Worm (Caenorhabditis elegans) whole organism, L2 larva: ENCODE measurements around the gene gtf-2F1.

Source experiments
- F13H6.1 ChIP-seq: sonication (generic microtip); optimal IDR thresholded peaks from 2 replicates; lab custom pipeline; 2016; ENCODE audit warnings: missing genetic modification characterization, missing compliant biosample characterization
- R02D3.7 ChIP-seq: fragments of 150-350 bp; optimal IDR thresholded peaks from 2 replicates; lab custom pipeline; 2014; ENCODE audit warnings: missing biosample characterization, missing genetic modification characterization
- Y55F3AM.14 ChIP-seq: fragments of 200-800 bp; sonication (Bioruptor generic); optimal IDR thresholded peaks from 2 replicates; lab custom pipeline; 2018; ENCODE audit warnings: mild to moderate bottlenecking, missing genetic modification characterization, missing compliant biosample characterization
- ZK546.5 ChIP-seq: sonication (generic microtip); optimal IDR thresholded peaks from 2 replicates; lab custom pipeline; 2017; ENCODE audit warnings: missing biosample characterization, missing genetic modification characterization
- alr-1 ChIP-seq: fragments of 150-350 bp; optimal IDR thresholded peaks from 2 replicates; lab custom pipeline; 2014; ENCODE audit warnings: missing biosample characterization, missing genetic modification characterization
- aly-2 ChIP-seq: fragments of 150-350 bp; optimal IDR thresholded peaks from 2 replicates; lab custom pipeline; 2014; ENCODE audit warnings: missing biosample characterization, missing genetic modification characterization
- ama-1 ChIP-seq: fragments of 150-350 bp; optimal IDR thresholded peaks from 2 replicates; lab custom pipeline; 2018; ENCODE audit warnings: inconsistent platforms
- blmp-1 ChIP-seq: sonication (generic microtip); optimal IDR thresholded peaks from 2 replicates; lab custom pipeline; 2017; ENCODE audit warnings: missing genetic modification characterization, mild to moderate bottlenecking, missing compliant biosample characterization, antibody characterized with exemption, moderate library complexity; ENCODE audit not compliant: insufficient read depth
- ceh-16 ChIP-seq: fragments of 150-350 bp; optimal IDR thresholded peaks from 2 replicates; lab custom pipeline; 2014; ENCODE audit warnings: missing biosample characterization, missing genetic modification characterization
- ceh-82 ChIP-seq: fragments of 150-350 bp; optimal IDR thresholded peaks from 2 replicates; lab custom pipeline; 2014; ENCODE audit warnings: missing biosample characterization, missing genetic modification characterization
- egl-27 ChIP-seq: sonication (generic microtip); optimal IDR thresholded peaks from 3 replicates; lab custom pipeline; 2017; ENCODE audit warnings: missing biosample characterization, missing genetic modification reagents, missing genetic modification characterization
- elt-1 ChIP-seq: fragments of 150-350 bp; optimal IDR thresholded peaks from 2 replicates; lab custom pipeline; 2014; ENCODE audit warnings: missing biosample characterization, missing genetic modification characterization
- elt-3 ChIP-seq: sonication (generic microtip); optimal IDR thresholded peaks from 2 replicates; lab custom pipeline; 2017; ENCODE audit warnings: missing biosample characterization, missing genetic modification characterization
- fos-1 ChIP-seq: fragments of 150-350 bp; optimal IDR thresholded peaks from 2 replicates; lab custom pipeline; 2014; ENCODE audit warnings: missing biosample characterization, missing genetic modification characterization
- gmeb-1 ChIP-seq: fragments of 150-350 bp; optimal IDR thresholded peaks from 2 replicates; lab custom pipeline; 2014; ENCODE audit warnings: missing biosample characterization, missing genetic modification characterization
- lin-11 ChIP-seq: fragments of 150-350 bp; sonication (generic microtip); optimal IDR thresholded peaks from 2 replicates; lab custom pipeline; 2014; ENCODE audit warnings: missing biosample characterization, missing genetic modification characterization, inconsistent platforms, mixed read lengths
- lin-13 ChIP-seq: fragments of 150-350 bp; optimal IDR thresholded peaks from 2 replicates; lab custom pipeline; 2014; ENCODE audit warnings: missing biosample characterization, missing genetic modification reagents, missing genetic modification characterization
- lin-39 ChIP-seq: fragments of 150-350 bp; optimal IDR thresholded peaks from 2 replicates; lab custom pipeline; 2014; ENCODE audit warnings: missing biosample characterization, missing genetic modification reagents, missing genetic modification characterization
- lsy-2 ChIP-seq, 2 experiments: fragments of 150-350 bp in 1 of 2; sonication (generic microtip) in 1 of 2; optimal IDR thresholded peaks; 2 replicates each; lab custom pipeline; 2014 to 2017; ENCODE audit warnings: missing biosample characterization in 2 of 2, missing genetic modification characterization in 2 of 2
- mbf-1 ChIP-seq: sonication (generic microtip); optimal IDR thresholded peaks from 2 replicates; lab custom pipeline; 2017; ENCODE audit warnings: missing biosample characterization, missing genetic modification characterization
- nhr-10 ChIP-seq: sonication (generic microtip); optimal IDR thresholded peaks from 2 replicates; lab custom pipeline; 2017; ENCODE audit warnings: missing biosample characterization, missing genetic modification characterization
- nhr-11 ChIP-seq: fragments of 150-350 bp; optimal IDR thresholded peaks from 2 replicates; lab custom pipeline; 2014; ENCODE audit warnings: missing biosample characterization, missing genetic modification characterization
- nhr-12 ChIP-seq: fragments of 150-350 bp; optimal IDR thresholded peaks from 2 replicates; lab custom pipeline; 2014; ENCODE audit warnings: missing biosample characterization, missing genetic modification characterization
- nhr-129 ChIP-seq: fragments of 150-350 bp; optimal IDR thresholded peaks from 2 replicates; lab custom pipeline; 2014; ENCODE audit warnings: missing biosample characterization, missing genetic modification characterization
- nhr-21 ChIP-seq: fragments of 150-350 bp; optimal IDR thresholded peaks from 2 replicates; lab custom pipeline; 2014; ENCODE audit warnings: missing biosample characterization, missing genetic modification characterization
- nhr-23 ChIP-seq: fragments of 150-350 bp; optimal IDR thresholded peaks from 2 replicates; lab custom pipeline; 2014; ENCODE audit warnings: missing biosample characterization, missing genetic modification reagents, missing genetic modification characterization
- nhr-25 ChIP-seq: fragments of 150-350 bp; sonication (generic microtip); optimal IDR thresholded peaks from 3 replicates; lab custom pipeline; 2014; ENCODE audit warnings: missing biosample characterization, missing genetic modification characterization
- nhr-77 ChIP-seq: fragments of 150-350 bp; optimal IDR thresholded peaks from 2 replicates; lab custom pipeline; 2014; ENCODE audit warnings: missing biosample characterization, missing genetic modification characterization
- peb-1 ChIP-seq: fragments of 150-350 bp; optimal IDR thresholded peaks from 2 replicates; lab custom pipeline; 2014; ENCODE audit warnings: missing biosample characterization, missing genetic modification characterization
- sem-4 ChIP-seq: fragments of 150-350 bp; optimal IDR thresholded peaks from 2 replicates; lab custom pipeline; 2014; ENCODE audit warnings: missing biosample characterization, missing genetic modification reagents, missing genetic modification characterization
- skn-1 ChIP-seq: sonication (generic microtip); optimal IDR thresholded peaks from 2 replicates; lab custom pipeline; 2017; ENCODE audit warnings: missing biosample characterization, missing genetic modification characterization
- sma-3 ChIP-seq: sonication (generic microtip); optimal IDR thresholded peaks from 2 replicates; lab custom pipeline; 2016; ENCODE audit warnings: missing genetic modification reagents, missing genetic modification characterization, missing compliant biosample characterization
- sma-9 ChIP-seq, 2 experiments: fragments of 150-350 bp in 1 of 2; sonication (generic microtip) in 1 of 2; optimal IDR thresholded peaks; 2 replicates each; lab custom pipeline; 2014 to 2016; ENCODE audit warnings: missing genetic modification characterization in 2 of 2, mild to moderate bottlenecking in 1 of 2, missing biosample characterization in 1 of 2, missing compliant biosample characterization in 1 of 2, missing genetic modification reagents in 1 of 2, moderate library complexity in 1 of 2
- unc-39 ChIP-seq: fragments of 150-350 bp; optimal IDR thresholded peaks from 2 replicates; lab custom pipeline; 2014; ENCODE audit warnings: missing biosample characterization, missing genetic modification characterization
- unc-55 ChIP-seq: fragments of 150-350 bp; sonication (generic microtip); optimal IDR thresholded peaks from 3 replicates; lab custom pipeline; 2014; ENCODE audit warnings: missing biosample characterization, missing genetic modification reagents, missing genetic modification characterization
- unc-62 ChIP-seq: fragments of 150-350 bp; optimal IDR thresholded peaks from 2 replicates; lab custom pipeline; 2014; ENCODE audit warnings: missing biosample characterization, missing genetic modification reagents, missing genetic modification characterization
- ztf-1 ChIP-seq: fragments of 200-800 bp; sonication (Bioruptor generic); conservative IDR thresholded peaks from 2 replicates; pipeline ENCODE4 v1.3.6; 2022; ENCODE audit warnings: missing genetic modification characterization, missing compliant biosample characterization

Gene gtf-2F1

ce11 chrII:4275637-4276252 lies 25.7 kb upstream of the gtf-2F1 start, which contains the start of gene npr-42:
npr-42 (plus strand) TSS chrII:4276202.
- TF ChIP-seq nhr-10 (tag; lab: Kevin White, UChicago) (no peak), mbf-1 (tag; lab: Kevin White, UChicago) (no peak), R02D3.7 (no peak), sem-4 (tag; lab: Kevin White, UChicago) (no peak), peb-1 (tag; lab: Kevin White, UChicago) (no peak), unc-62 (GFP tag; lab: Kevin White, UChicago) (no peak), lin-39 (tag; lab: Kevin White, UChicago) (no peak), nhr-12 (no peak), nhr-129 (no peak), nhr-21 (tag; lab: Kevin White, UChicago) (no peak), ZK546.5 (tag; lab: Kevin White, UChicago) (no peak), nhr-23 (no peak), lsy-2 (tag; optimal IDR thresholded peaks at IDR 0.05; lab: Kevin White, UChicago) (no peak), lin-13 (GFP tag; lab: Kevin White, UChicago) (no peak), F13H6.1 (no peak), lin-11 (no peak)

ce11 chrII:4276924-4277323 lies 24.5 kb upstream of the gtf-2F1 start:
- TF ChIP-seq gmeb-1 (tag; lab: Kevin White, UChicago) = no peak
- no peak for TF ChIP-seq ceh-82 (tag; lab: Kevin White, UChicago)
- no peak for TF ChIP-seq unc-55
- TF ChIP-seq ztf-1 (GFP tag; lab: Robert Waterston, UW) = no peak
- no peak for TF ChIP-seq nhr-77 (tag; lab: Kevin White, UChicago)
- TF ChIP-seq nhr-129 = no peak
- no peak for TF ChIP-seq alr-1
- TF ChIP-seq egl-27 (tag; lab: Kevin White, UChicago) = no peak
- TF ChIP-seq ceh-16 (tag; lab: Kevin White, UChicago) = no peak
- no peak for TF ChIP-seq nhr-25 (tag; lab: Kevin White, UChicago)
- TF ChIP-seq nhr-10 (tag; lab: Kevin White, UChicago) = no peak
- no peak for TF ChIP-seq unc-39 (tag; lab: Kevin White, UChicago)
- no peak for TF ChIP-seq Y55F3AM.14
- no peak for TF ChIP-seq fos-1 (tag; lab: Kevin White, UChicago)
- no peak for TF ChIP-seq nhr-11 (tag; lab: Kevin White, UChicago)
- no peak for TF ChIP-seq R02D3.7
- no peak for TF ChIP-seq sem-4 (tag; lab: Kevin White, UChicago)

- TF ChIP-seq F13H6.1 (no peak), nhr-10 (tag; lab: Kevin White, UChicago) (no peak), nhr-23 (no peak), nhr-25 (tag; lab: Kevin White, UChicago) (no peak), alr-1 (no peak), unc-39 (tag; lab: Kevin White, UChicago) (no peak), aly-2 (no peak), sem-4 (tag; lab: Kevin White, UChicago) (no peak), unc-62 (GFP tag; lab: Kevin White, UChicago) (no peak), ama-1 (no peak), blmp-1 (tag; lab: Kevin White, UChicago) (no peak), elt-1 (tag; lab: Kevin White, UChicago) (no peak), sma-9 (GFP tag; optimal IDR thresholded peaks at IDR 0.05; lab: Kevin White, UChicago) (no peak), sma-9 (tag; optimal IDR thresholded peaks at IDR 0.05; lab: Kevin White, UChicago) (no peak), nhr-129 (no peak), nhr-77 (tag; lab: Kevin White, UChicago) (no peak), nhr-12 (no peak)
Observed at ce11 chrII:4277639-4278038, 23.8 kb upstream of the gtf-2F1 start.

- TF ChIP-seq ceh-82 (tag; lab: Kevin White, UChicago) = no peak
- TF ChIP-seq lin-11 = no peak
- no peak for TF ChIP-seq alr-1
- no peak for TF ChIP-seq sma-3 (GFP tag; lab: Kevin White, UChicago)
- no peak for TF ChIP-seq unc-62 (GFP tag; lab: Kevin White, UChicago)
- TF ChIP-seq unc-55 = no peak
- no peak for TF ChIP-seq nhr-129
- no peak for TF ChIP-seq skn-1 (tag; lab: Kevin White, UChicago)
- TF ChIP-seq nhr-10 (tag; lab: Kevin White, UChicago) = no peak
- TF ChIP-seq elt-3 (tag; lab: Kevin White, UChicago) = no peak
- TF ChIP-seq nhr-11 (tag; lab: Kevin White, UChicago) = no peak
- no peak for TF ChIP-seq nhr-21 (tag; lab: Kevin White, UChicago)
- TF ChIP-seq sma-9 (GFP tag; optimal IDR thresholded peaks at IDR 0.05; lab: Kevin White, UChicago) = no peak
- no peak for TF ChIP-seq sma-9 (tag; optimal IDR thresholded peaks at IDR 0.05; lab: Kevin White, UChicago)
- no peak for TF ChIP-seq blmp-1 (tag; lab: Kevin White, UChicago)
- no peak for TF ChIP-seq gmeb-1 (tag; lab: Kevin White, UChicago)
- no peak for TF ChIP-seq unc-39 (tag; lab: Kevin White, UChicago)
- TF ChIP-seq fos-1 (tag; lab: Kevin White, UChicago) = no peak
Observed at ce11 chrII:4281743-4282142, 19.7 kb upstream of the gtf-2F1 start, which contains the start of gene C01F1.5. C01F1.5 (minus strand) TSS chrII:4281845.
